Fruit fly (Drosophila melanogaster): ENCODE data around the gene Cyp4ac2.

The Cyp4ac2 gene

dm6 chr2L:5266092-5266491, at the start of gene Cyp4ac2:
Cyp4ac2 (plus strand) TSS chr2L:5266392.
- no peak for TF ChIP-seq noc (tag; optimal IDR thresholded peaks at IDR 0.05)

- no peak for TF ChIP-seq noc (tag; optimal IDR thresholded peaks at IDR 0.05)
Observed at dm6 chr2L:5216442-5216841, 49.8 kb upstream of the Cyp4ac2 start, which contains the start of the genes CG14034 and TpnC25D. CG14034 (minus strand) TSS chr2L:5216542. TpnC25D (plus strand) TSS chr2L:5216701.

dm6 chr2L:5223317-5223716, 42.9 kb upstream of the Cyp4ac2 start:
- no peak for TF ChIP-seq noc (tag; optimal IDR thresholded peaks at IDR 0.05)

- no peak for TF ChIP-seq noc (tag; optimal IDR thresholded peaks at IDR 0.05)
Observed at dm6 chr2L:5224724-5225319, 41.4 kb upstream of the Cyp4ac2 start.

- TF ChIP-seq noc (tag; optimal IDR thresholded peaks at IDR 0.05): no peak
Observed at dm6 chr2L:5225547-5226213, 40.5 kb upstream of the Cyp4ac2 start.

- no peak for TF ChIP-seq noc (tag; optimal IDR thresholded peaks at IDR 0.05)
Observed at dm6 chr2L:5226891-5227554, 39.2 kb upstream of the Cyp4ac2 start.

- TF ChIP-seq noc (tag; optimal IDR thresholded peaks at IDR 0.05): no peak
Observed at dm6 chr2L:5228581-5229077, 37.6 kb upstream of the Cyp4ac2 start.

- no peak for TF ChIP-seq noc (tag; optimal IDR thresholded peaks at IDR 0.05)
Observed at dm6 chr2L:5229239-5229638, 37.0 kb upstream of the Cyp4ac2 start.

dm6 chr2L:5229735-5230347, 36.4 kb upstream of the Cyp4ac2 start:
- TF ChIP-seq noc (tag; optimal IDR thresholded peaks at IDR 0.05): no peak

dm6 chr2L:5230772-5231171, 35.4 kb upstream of the Cyp4ac2 start:
- no peak for TF ChIP-seq noc (tag; optimal IDR thresholded peaks at IDR 0.05)

dm6 chr2L:5231437-5231836, 34.8 kb upstream of the Cyp4ac2 start:
- no peak for TF ChIP-seq noc (tag; optimal IDR thresholded peaks at IDR 0.05)

- TF ChIP-seq noc (tag; optimal IDR thresholded peaks at IDR 0.05): no peak
Observed at dm6 chr2L:5232175-5232574, 34.0 kb upstream of the Cyp4ac2 start.

dm6 chr2L:5232967-5233909, 33.0 kb upstream of the Cyp4ac2 start:
- peak; percentile 95 for TF ChIP-seq noc (tag; optimal IDR thresholded peaks at IDR 0.05)

- TF ChIP-seq noc (tag; optimal IDR thresholded peaks at IDR 0.05): no peak
Observed at dm6 chr2L:5234714-5235298, 31.4 kb upstream of the Cyp4ac2 start.

dm6 chr2L:5236346-5236809, 29.8 kb upstream of the Cyp4ac2 start:
- no peak for TF ChIP-seq noc (tag; optimal IDR thresholded peaks at IDR 0.05)

Data from whole organism, larva.